Worm (Caenorhabditis elegans): ENCODE results near the gene lido-11.

lido-11 gene

ce11 chrII:2990089-2990488 lies 13.7 kb upstream of the lido-11 start:
- TF ChIP-seq elt-1 (tag; optimal IDR thresholded peaks at IDR 0.05) (no peak), lin-39 (tag; optimal IDR thresholded peaks at IDR 0.05) (no peak), egl-27 (tag; optimal IDR thresholded peaks at IDR 0.05) (no peak), nhr-25 (tag; optimal IDR thresholded peaks at IDR 0.05) (no peak), nhr-43 (tag; optimal IDR thresholded peaks at IDR 0.05; ENCODE audit: poor library complexity, severe bottlenecking) (no peak)

- TF ChIP-seq lin-39 (tag; optimal IDR thresholded peaks at IDR 0.05) (no peak), nhr-76 (tag; optimal IDR thresholded peaks at IDR 0.05) (no peak), tbx-2 (tag; optimal IDR thresholded peaks at IDR 0.05) (no peak), nhr-237 (tag; optimal IDR thresholded peaks at IDR 0.05) (no peak), nhr-43 (tag; optimal IDR thresholded peaks at IDR 0.05; ENCODE audit: poor library complexity, severe bottlenecking) (no peak), lsy-12 (tag; optimal IDR thresholded peaks at IDR 0.05) (no peak), ama-1 (optimal IDR thresholded peaks at IDR 0.05) (no peak)
Observed at ce11 chrII:2991555-2992083, 12.1 kb upstream of the lido-11 start, which contains the start of gene K08A2.2. K08A2.2 (plus strand) TSS chrII:2991605.

ce11 chrII:2992300-2992699 lies 11.5 kb upstream of the lido-11 start:
- no peak for TF ChIP-seq ZK546.5 (tag; optimal IDR thresholded peaks at IDR 0.05)
- no peak for TF ChIP-seq pha-4 (tag; optimal IDR thresholded peaks at IDR 0.05)
- TF ChIP-seq elt-2 (tag; optimal IDR thresholded peaks at IDR 0.05), result no peak
- no peak for TF ChIP-seq R02D3.7 (tag; optimal IDR thresholded peaks at IDR 0.05)
- no peak for TF ChIP-seq elt-1 (tag; optimal IDR thresholded peaks at IDR 0.05)
- no peak for TF ChIP-seq snpc-4 (tag; optimal IDR thresholded peaks at IDR 0.05)
- no peak for TF ChIP-seq nhr-67 (tag; optimal IDR thresholded peaks at IDR 0.05)
- TF ChIP-seq lsy-12 (tag; optimal IDR thresholded peaks at IDR 0.05), result no peak
- no peak for TF ChIP-seq nhr-25 (tag; optimal IDR thresholded peaks at IDR 0.05)
- no peak for TF ChIP-seq nhr-76 (tag; optimal IDR thresholded peaks at IDR 0.05)
- no peak for TF ChIP-seq ceh-16 (tag; optimal IDR thresholded peaks at IDR 0.05)
- no peak for TF ChIP-seq jun-1 (tag; optimal IDR thresholded peaks at IDR 0.05)
- TF ChIP-seq ama-1 (optimal IDR thresholded peaks at IDR 0.05), result no peak

- TF ChIP-seq nfya-1 (tag; optimal IDR thresholded peaks at IDR 0.05; ENCODE audit: insufficient read depth) (no peak), elt-1 (tag; optimal IDR thresholded peaks at IDR 0.05) (peak; percentile 7), lsy-12 (tag; optimal IDR thresholded peaks at IDR 0.05) (no peak), tbx-2 (tag; optimal IDR thresholded peaks at IDR 0.05) (no peak), nhr-25 (tag; optimal IDR thresholded peaks at IDR 0.05) (peak; percentile 6), skn-1 (tag; optimal IDR thresholded peaks at IDR 0.05) (no peak)
Observed at ce11 chrII:2994590-2995392, 9.0 kb upstream of the lido-11 start.

- TF ChIP-seq pqm-1 (tag; optimal IDR thresholded peaks at IDR 0.05) (no peak), nhr-11 (tag; optimal IDR thresholded peaks at IDR 0.05) (no peak), egl-27 (tag; optimal IDR thresholded peaks at IDR 0.05) (no peak), nhr-43 (tag; optimal IDR thresholded peaks at IDR 0.05; ENCODE audit: poor library complexity, severe bottlenecking) (no peak), nhr-25 (tag; optimal IDR thresholded peaks at IDR 0.05) (no peak), jun-1 (tag; optimal IDR thresholded peaks at IDR 0.05) (no peak), nhr-12 (tag; optimal IDR thresholded peaks at IDR 0.05) (no peak), elt-3 (tag; optimal IDR thresholded peaks at IDR 0.05) (no peak), ZK546.5 (tag; optimal IDR thresholded peaks at IDR 0.05) (no peak), ztf-11 (tag; optimal IDR thresholded peaks at IDR 0.05) (no peak), sea-2 (GFP tag; optimal IDR thresholded peaks at IDR 0.05) (no peak)
Observed at ce11 chrII:2996721-2997120, 7.0 kb upstream of the lido-11 start, which contains the start of gene lido-8. lido-8 (plus strand) TSS chrII:2997021.

ce11 chrII:2997828-2998441 lies 5.8 kb upstream of the lido-11 start:
- TF ChIP-seq egl-5 (tag; optimal IDR thresholded peaks at IDR 0.05) (no peak), snpc-4 (tag; optimal IDR thresholded peaks at IDR 0.05) (no peak), pqm-1 (tag; optimal IDR thresholded peaks at IDR 0.05) (no peak), nhr-12 (tag; optimal IDR thresholded peaks at IDR 0.05) (no peak), ama-1 (optimal IDR thresholded peaks at IDR 0.05) (no peak), lin-39 (tag; optimal IDR thresholded peaks at IDR 0.05) (no peak), nhr-77 (tag; optimal IDR thresholded peaks at IDR 0.05) (no peak), eor-1 (tag; optimal IDR thresholded peaks at IDR 0.05) (no peak), lsy-12 (tag; optimal IDR thresholded peaks at IDR 0.05) (no peak), ZK546.5 (tag; optimal IDR thresholded peaks at IDR 0.05) (no peak), egl-27 (tag; optimal IDR thresholded peaks at IDR 0.05) (no peak), elt-1 (tag; optimal IDR thresholded peaks at IDR 0.05) (no peak), nhr-25 (tag; optimal IDR thresholded peaks at IDR 0.05) (no peak), ceh-82 (tag; optimal IDR thresholded peaks at IDR 0.05) (no peak), nhr-28 (tag; optimal IDR thresholded peaks at IDR 0.05) (no peak), sea-2 (GFP tag; optimal IDR thresholded peaks at IDR 0.05) (no peak), mml-1 (tag; optimal IDR thresholded peaks at IDR 0.05) (no peak), mdl-1 (tag; optimal IDR thresholded peaks at IDR 0.05) (no peak), nhr-76 (tag; optimal IDR thresholded peaks at IDR 0.05) (no peak)
